Worm (Caenorhabditis elegans) whole organism, mixed stage, embryonic: ENCODE data around the gene C25E10.11.

Experiments
- M03D4.4 ChIP-seq: sonication (generic microtip); optimal IDR thresholded peaks from 2 replicates; lab custom pipeline; 2017; ENCODE audit warnings: mild to moderate bottlenecking, missing genetic modification characterization, missing compliant biosample characterization
- bed-3 ChIP-seq: fragments of 200-800 bp; sonication (Bioruptor generic); optimal IDR thresholded peaks from 3 replicates; lab custom pipeline; 2018; ENCODE audit warnings: mild to moderate bottlenecking, missing genetic modification characterization, moderate library complexity, missing compliant biosample characterization
- blmp-1 ChIP-seq: fragments of 150-350 bp; optimal IDR thresholded peaks from 2 replicates; lab custom pipeline; 2014; ENCODE audit warnings: missing biosample characterization, missing genetic modification characterization
- ceh-43 ChIP-seq: fragments of 200-800 bp; sonication (Bioruptor generic); optimal IDR thresholded peaks from 2 replicates; lab custom pipeline; 2018; ENCODE audit warnings: mild to moderate bottlenecking, missing genetic modification characterization, moderate library complexity, missing compliant biosample characterization
- ces-1 ChIP-seq: fragments of 150-350 bp; optimal IDR thresholded peaks from 2 replicates; lab custom pipeline; 2014; ENCODE audit warnings: missing biosample characterization, missing genetic modification reagents, missing genetic modification characterization
- cnd-1 ChIP-seq: fragments of 200-800 bp; sonication (Bioruptor generic); optimal IDR thresholded peaks from 2 replicates; lab custom pipeline; 2018; ENCODE audit warnings: mild to moderate bottlenecking, missing genetic modification characterization, missing compliant biosample characterization
- elt-3 ChIP-seq: fragments of 150-350 bp; optimal IDR thresholded peaks from 2 replicates; lab custom pipeline; 2014; ENCODE audit warnings: missing biosample characterization, missing genetic modification characterization
- flh-1 ChIP-seq: fragments of 200-800 bp; sonication (Bioruptor generic); optimal IDR thresholded peaks from 2 replicates; lab custom pipeline; 2018; ENCODE audit warnings: mild to moderate bottlenecking, missing genetic modification characterization, moderate library complexity, missing compliant biosample characterization
- ham-2 ChIP-seq: fragments of 200-800 bp; sonication (Bioruptor generic); optimal IDR thresholded peaks from 2 replicates; lab custom pipeline; 2018; ENCODE audit warnings: mild to moderate bottlenecking, missing genetic modification characterization, missing compliant biosample characterization
- hlh-1 ChIP-seq: fragments of 150-350 bp; optimal IDR thresholded peaks from 2 replicates; lab custom pipeline; 2014; ENCODE audit warnings: missing biosample characterization, missing genetic modification reagents, missing genetic modification characterization
- lin-13 ChIP-seq: fragments of 150-350 bp; optimal IDR thresholded peaks from 2 replicates; lab custom pipeline; 2014; ENCODE audit warnings: missing biosample characterization, missing genetic modification characterization
- lin-32 ChIP-seq: fragments of 200-800 bp; sonication (Bioruptor generic); optimal IDR thresholded peaks from 2 replicates; lab custom pipeline; 2018; ENCODE audit warnings: mild to moderate bottlenecking, missing genetic modification characterization, missing compliant biosample characterization
- lsy-2 ChIP-seq: fragments of 150-350 bp; optimal IDR thresholded peaks from 2 replicates; lab custom pipeline; 2014; ENCODE audit warnings: missing biosample characterization, missing genetic modification characterization
- mab-5 ChIP-seq: fragments of 150-350 bp; optimal IDR thresholded peaks from 2 replicates; lab custom pipeline; 2014; ENCODE audit warnings: missing biosample characterization, missing genetic modification characterization
- mep-1 ChIP-seq: fragments of 150-350 bp; optimal IDR thresholded peaks from 2 replicates; lab custom pipeline; 2017; ENCODE audit warnings: missing biosample characterization, missing genetic modification reagents, missing genetic modification characterization, inconsistent platforms
- mls-2 ChIP-seq: sonication (generic microtip); optimal IDR thresholded peaks from 2 replicates; lab custom pipeline; 2016; ENCODE audit warnings: mild to moderate bottlenecking, missing genetic modification characterization, moderate library complexity, missing compliant biosample characterization
- nhr-12 ChIP-seq: fragments of 150-350 bp; optimal IDR thresholded peaks from 2 replicates; lab custom pipeline; 2014; ENCODE audit warnings: missing biosample characterization, missing genetic modification characterization
- nhr-2 ChIP-seq: fragments of 150-350 bp; optimal IDR thresholded peaks from 2 replicates; lab custom pipeline; 2014; ENCODE audit warnings: missing biosample characterization, missing genetic modification characterization
- nhr-237 ChIP-seq: fragments of 150-350 bp; optimal IDR thresholded peaks from 2 replicates; lab custom pipeline; 2014; ENCODE audit warnings: missing biosample characterization, missing genetic modification characterization
- nhr-28 ChIP-seq: fragments of 150-350 bp; optimal IDR thresholded peaks from 2 replicates; lab custom pipeline; 2014; ENCODE audit warnings: missing biosample characterization, missing genetic modification characterization
- nhr-76 ChIP-seq: sonication (generic microtip); optimal IDR thresholded peaks from 2 replicates; lab custom pipeline; 2017; ENCODE audit warnings: missing biosample characterization, missing genetic modification characterization
- pha-4 ChIP-seq: fragments of 150-350 bp; optimal IDR thresholded peaks from 2 replicates; lab custom pipeline; 2018; ENCODE audit warnings: missing biosample characterization, missing genetic modification reagents, missing genetic modification characterization
- sem-2 ChIP-seq: fragments of 200-800 bp; sonication (Bioruptor generic); optimal IDR thresholded peaks from 2 replicates; lab custom pipeline; 2018; ENCODE audit warnings: mild to moderate bottlenecking, missing genetic modification characterization, missing compliant biosample characterization
- snpc-4 ChIP-seq: fragments of 150-350 bp; optimal IDR thresholded peaks from 2 replicates; lab custom pipeline; 2014; ENCODE audit warnings: missing biosample characterization, missing genetic modification characterization
- sptf-1 ChIP-seq: sonication (generic microtip); optimal IDR thresholded peaks from 2 replicates; lab custom pipeline; 2017; ENCODE audit warnings: mild to moderate bottlenecking, missing genetic modification characterization, moderate library complexity, missing compliant biosample characterization
- tbx-8 ChIP-seq: fragments of 200-800 bp; sonication (Bioruptor generic); optimal IDR thresholded peaks from 2 replicates; lab custom pipeline; 2018; ENCODE audit warnings: mild to moderate bottlenecking, missing genetic modification characterization, moderate library complexity, missing compliant biosample characterization
- unc-39 ChIP-seq: fragments of 150-350 bp; optimal IDR thresholded peaks from 2 replicates; lab custom pipeline; 2014; ENCODE audit warnings: missing biosample characterization, missing genetic modification characterization
- unc-62 ChIP-seq: fragments of 150-350 bp; optimal IDR thresholded peaks from 2 replicates; lab custom pipeline; 2014; ENCODE audit warnings: missing biosample characterization, missing genetic modification reagents, missing genetic modification characterization
- zip-8 ChIP-seq: fragments of 150-350 bp; optimal IDR thresholded peaks from 2 replicates; lab custom pipeline; 2014; ENCODE audit warnings: missing biosample characterization, missing genetic modification characterization
- ztf-11 ChIP-seq: fragments of 150-350 bp; optimal IDR thresholded peaks from 2 replicates; lab custom pipeline; 2014; ENCODE audit warnings: missing biosample characterization, missing genetic modification characterization

Gene C25E10.11

ce11 chrV:9081410-9081809 lies 22.9 kb upstream of the C25E10.11 start:
- TF ChIP-seq nhr-28 (tag; lab: Kevin White, UChicago) (no peak), lin-13 (no peak), unc-62 (GFP tag; lab: Kevin White, UChicago) (no peak), nhr-2 (tag; lab: Kevin White, UChicago) (no peak), blmp-1 (tag; lab: Kevin White, UChicago) (no peak), snpc-4 (no peak), lsy-2 (tag; lab: Kevin White, UChicago) (no peak), bed-3 (no peak), M03D4.4 (no peak), mab-5 (no peak), mep-1 (tag; lab: Kevin White, UChicago) (no peak), nhr-237 (tag; lab: Kevin White, UChicago) (no peak), ztf-11 (no peak), mls-2 (tag; lab: Kevin White, UChicago) (no peak), nhr-76 (tag; lab: Kevin White, UChicago) (no peak)

- TF ChIP-seq nhr-76 (tag; lab: Kevin White, UChicago) (no peak), mep-1 (tag; lab: Kevin White, UChicago) (no peak), lsy-2 (tag; lab: Kevin White, UChicago) (no peak), ceh-43 (GFP tag; lab: Kevin White, UChicago) (no peak), lin-13 (no peak), cnd-1 (tag; lab: Kevin White, UChicago) (no peak), nhr-12 (tag; lab: Kevin White, UChicago) (no peak), elt-3 (tag; lab: Kevin White, UChicago) (no peak), mls-2 (tag; lab: Kevin White, UChicago) (no peak), zip-8 (tag; lab: Kevin White, UChicago) (no peak)
Observed at ce11 chrV:9079965-9080432, 21.5 kb upstream of the C25E10.11 start.

- TF ChIP-seq zip-8 (tag; lab: Kevin White, UChicago), result no peak
- no peak for TF ChIP-seq unc-39 (tag; lab: Kevin White, UChicago)
- no peak for TF ChIP-seq lsy-2 (tag; lab: Kevin White, UChicago)
- no peak for TF ChIP-seq unc-62 (GFP tag; lab: Kevin White, UChicago)
- no peak for TF ChIP-seq tbx-8
- no peak for TF ChIP-seq nhr-2 (tag; lab: Kevin White, UChicago)
- TF ChIP-seq ceh-43 (GFP tag; lab: Kevin White, UChicago), result no peak
- no peak for TF ChIP-seq lin-13
- no peak for TF ChIP-seq lin-32
- TF ChIP-seq ham-2, result no peak
- TF ChIP-seq mab-5, result no peak
- no peak for TF ChIP-seq nhr-28 (tag; lab: Kevin White, UChicago)
- TF ChIP-seq cnd-1 (tag; lab: Kevin White, UChicago), result no peak
- TF ChIP-seq snpc-4, result no peak
- no peak for TF ChIP-seq sem-2 (GFP tag; lab: Kevin White, UChicago)
- no peak for TF ChIP-seq sptf-1 (tag; lab: Kevin White, UChicago)
- TF ChIP-seq flh-1 (GFP tag; lab: Kevin White, UChicago), result no peak
- TF ChIP-seq M03D4.4, result no peak
- TF ChIP-seq ztf-11, result no peak
Observed at ce11 chrV:9078815-9079525, 20.4 kb upstream of the C25E10.11 start.

ce11 chrV:9078067-9078581 lies 19.6 kb upstream of the C25E10.11 start:
- TF ChIP-seq ceh-43 (GFP tag; lab: Kevin White, UChicago) (no peak), lin-32 (no peak), nhr-237 (tag; lab: Kevin White, UChicago) (no peak), pha-4 (no peak), hlh-1 (no peak), tbx-8 (no peak)
- TF ChIP-seq, all 35 proteins: peak for 0

- no peak for TF ChIP-seq cnd-1 (tag; lab: Kevin White, UChicago)
- no peak for TF ChIP-seq nhr-12 (tag; lab: Kevin White, UChicago)
- TF ChIP-seq tbx-8, result no peak
- TF ChIP-seq lin-32, result no peak
- TF ChIP-seq nhr-2 (tag; lab: Kevin White, UChicago), result no peak
- no peak for TF ChIP-seq ces-1
- TF ChIP-seq, all 35 proteins: peak for 0
Observed at ce11 chrV:9076273-9076672, 17.7 kb upstream of the C25E10.11 start, which contains the start of gene T27E4.7. Gene T27E4.7, minus strand, starts transcription at chrV:9076322.
